Fruit fly (Drosophila melanogaster) whole organism, embryonic: Measurements from ENCODE around the gene Grasp65.

Experiments
- Ada2b ChIP-seq: fragments of 200-800 bp; sonication (Bioruptor generic); IDR thresholded peaks from 2 replicates; pipeline ENCODE4 v1.3.6; 2022; ENCODE audit warnings: missing biosample characterization, missing genetic modification characterization
- Atf-2 ChIP-seq: fragments of 200-800 bp; sonication (Bioruptor generic); optimal IDR thresholded peaks from 2 replicates; lab custom pipeline; 2016; ENCODE audit warnings: missing biosample characterization, missing genetic modification characterization
- Bteb2 ChIP-seq: fragments of 200-800 bp; sonication (Bioruptor generic); optimal IDR thresholded peaks from 2 replicates; lab custom pipeline; 2016; ENCODE audit warnings: missing biosample characterization, missing genetic modification characterization
- CG10147 ChIP-seq: fragments of 200-800 bp; sonication (Bioruptor generic); optimal IDR thresholded peaks from 2 replicates; lab custom pipeline; 2019; ENCODE audit warnings: missing biosample characterization, mild to moderate bottlenecking, missing genetic modification characterization, moderate library complexity
- CG10321 ChIP-seq: fragments of 200-800 bp; sonication (Bioruptor generic); IDR thresholded peaks from 2 replicates; pipeline ENCODE4 v1.3.6; 2022; ENCODE audit warnings: missing biosample characterization, missing genetic modification characterization
- CG10654 ChIP-seq: fragments of 200-800 bp; sonication (Bioruptor generic); optimal IDR thresholded peaks from 2 replicates; lab custom pipeline; 2016; ENCODE audit warnings: missing biosample characterization, missing genetic modification characterization
- CG11456 ChIP-seq: fragments of 200-800 bp; sonication (Bioruptor generic); IDR thresholded peaks from 3 replicates; pipeline ENCODE4 v1.3.6; 2022; ENCODE audit warnings: missing biosample characterization, missing genetic modification characterization
- CG11504 ChIP-seq: fragments of 200-800 bp; sonication (Bioruptor generic); optimal IDR thresholded peaks from 3 replicates; lab custom pipeline; 2019; ENCODE audit warnings: missing biosample characterization, mild to moderate bottlenecking, missing genetic modification characterization, moderate library complexity
- CG14441 ChIP-seq: fragments of 200-800 bp; sonication (Bioruptor generic); IDR thresholded peaks from 2 replicates; pipeline ENCODE4 v1.3.6; 2022; ENCODE audit warnings: missing biosample characterization, missing genetic modification characterization
- CG14667 ChIP-seq: fragments of 200-800 bp; sonication (Bioruptor generic); IDR thresholded peaks from 2 replicates; pipeline ENCODE4 v1.3.6; 2022; ENCODE audit warnings: missing biosample characterization, missing genetic modification characterization
- CG1647 ChIP-seq: fragments of 200-800 bp; sonication (Bioruptor generic); optimal IDR thresholded peaks from 3 replicates; lab custom pipeline; 2016; ENCODE audit warnings: missing biosample characterization, missing genetic modification characterization
- CG1792 ChIP-seq: fragments of 200-800 bp; sonication (Bioruptor generic); optimal IDR thresholded peaks from 2 replicates; lab custom pipeline; 2016; ENCODE audit warnings: missing biosample characterization, missing genetic modification characterization
- CG2116 ChIP-seq: fragments of 200-800 bp; sonication (Bioruptor generic); optimal IDR thresholded peaks from 3 replicates; lab custom pipeline; 2018; ENCODE audit warnings: missing biosample characterization, mild to moderate bottlenecking, missing genetic modification characterization
- CG2875 ChIP-seq: fragments of 200-800 bp; sonication (Bioruptor generic); optimal IDR thresholded peaks from 2 replicates; lab custom pipeline; 2017; ENCODE audit warnings: missing biosample characterization, mild to moderate bottlenecking, missing genetic modification characterization, missing genetic modification reagents
- CG3065 ChIP-seq: fragments of 200-800 bp; sonication (Bioruptor generic); optimal IDR thresholded peaks from 2 replicates; lab custom pipeline; 2016; ENCODE audit warnings: missing biosample characterization, missing genetic modification characterization
- CG31224 ChIP-seq: fragments of 200-800 bp; sonication (Bioruptor generic); IDR thresholded peaks from 2 replicates; pipeline ENCODE4 v1.3.6; 2022; ENCODE audit warnings: missing biosample characterization, missing genetic modification characterization
- CG34224 ChIP-seq: fragments of 200-800 bp; sonication (Bioruptor generic); IDR thresholded peaks from 3 replicates; pipeline ENCODE4 v1.3.6; 2022; ENCODE audit warnings: missing biosample characterization, missing genetic modification characterization; ENCODE audit not compliant: partially characterized antibody
- CG3847 ChIP-seq: fragments of 200-800 bp; sonication (Bioruptor generic); IDR thresholded peaks from 2 replicates; pipeline ENCODE4 v1.3.6; 2022; ENCODE audit warnings: missing biosample characterization, missing genetic modification characterization
- CG4424 ChIP-seq: fragments of 200-800 bp; sonication (Bioruptor generic); optimal IDR thresholded peaks from 3 replicates; lab custom pipeline; 2016; ENCODE audit warnings: missing biosample characterization, missing genetic modification characterization
- CG6254 ChIP-seq: fragments of 200-800 bp; sonication (Bioruptor generic); optimal IDR thresholded peaks from 3 replicates; lab custom pipeline; 2017; ENCODE audit warnings: mild to moderate bottlenecking, missing biosample characterization, missing genetic modification reagents, missing genetic modification characterization
- CG7839 ChIP-seq: fragments of 200-800 bp; sonication (Bioruptor generic); optimal IDR thresholded peaks from 3 replicates; lab custom pipeline; 2018; ENCODE audit warnings: missing biosample characterization, mild to moderate bottlenecking, missing genetic modification characterization, moderate library complexity
- CG8089 ChIP-seq: fragments of 200-800 bp; sonication (Bioruptor generic); optimal IDR thresholded peaks from 3 replicates; lab custom pipeline; 2016; ENCODE audit warnings: missing biosample characterization, missing genetic modification characterization
- CG8944 ChIP-seq: fragments of 200-800 bp; sonication (Bioruptor generic); optimal IDR thresholded peaks from 3 replicates; lab custom pipeline; 2016; ENCODE audit warnings: missing biosample characterization, missing genetic modification characterization
- CG9817 ChIP-seq: fragments of 200-800 bp; sonication (Bioruptor generic); optimal IDR thresholded peaks from 2 replicates; lab custom pipeline; 2018; ENCODE audit warnings: missing biosample characterization, mild to moderate bottlenecking, missing genetic modification characterization, moderate library complexity
- CG9876 ChIP-seq: fragments of 200-800 bp; sonication (Bioruptor generic); optimal IDR thresholded peaks from 2 replicates; lab custom pipeline; 2016; ENCODE audit warnings: missing biosample characterization, missing genetic modification characterization
- Dbx ChIP-seq: fragments of 200-800 bp; sonication (Bioruptor generic); IDR thresholded peaks from 3 replicates; pipeline ENCODE4 v1.3.6; 2022; ENCODE audit warnings: missing biosample characterization, missing genetic modification characterization
- HLH54F ChIP-seq: fragments of 200-800 bp; sonication (Bioruptor generic); optimal IDR thresholded peaks from 3 replicates; lab custom pipeline; 2016; ENCODE audit warnings: missing biosample characterization, missing genetic modification characterization
- Hr39 ChIP-seq: fragments of >200 bp; optimal IDR thresholded peaks from 2 replicates; lab custom pipeline; 2017
- Mad ChIP-seq: fragments of 200-800 bp; sonication (Bioruptor generic); optimal IDR thresholded peaks from 2 replicates; lab custom pipeline; 2016; ENCODE audit warnings: missing biosample characterization, missing genetic modification characterization
- NC2β ChIP-seq: fragments of 200-800 bp; sonication (Bioruptor generic); optimal IDR thresholded peaks from 2 replicates; lab custom pipeline; 2016; ENCODE audit warnings: missing biosample characterization, missing genetic modification characterization
- NFAT ChIP-seq: fragments of 200-800 bp; sonication (Bioruptor generic); IDR thresholded peaks from 2 replicates; pipeline ENCODE4 v1.3.6; 2022; ENCODE audit warnings: missing biosample characterization, missing genetic modification characterization
- Nf-YA ChIP-seq: fragments of 200-800 bp; sonication (Bioruptor generic); IDR thresholded peaks from 2 replicates; pipeline ENCODE4 v1.3.6; 2022; ENCODE audit warnings: missing biosample characterization, missing genetic modification characterization
- Nf-YB ChIP-seq: fragments of 200-800 bp; sonication (Bioruptor generic); optimal IDR thresholded peaks from 3 replicates; lab custom pipeline; 2019; ENCODE audit warnings: missing biosample characterization, mild to moderate bottlenecking, missing genetic modification characterization, moderate library complexity
- aop ChIP-seq: fragments of 200-800 bp; sonication (Bioruptor generic); IDR thresholded peaks from 2 replicates; pipeline ENCODE4 v1.3.6; 2022; ENCODE audit warnings: missing biosample characterization, missing genetic modification characterization
- az2 ChIP-seq: fragments of 200-800 bp; sonication (Bioruptor generic); optimal IDR thresholded peaks from 3 replicates; lab custom pipeline; 2016; ENCODE audit warnings: missing biosample characterization, missing genetic modification characterization
- crc ChIP-seq: fragments of 200-800 bp; sonication (Bioruptor generic); optimal IDR thresholded peaks from 2 replicates; lab custom pipeline; 2016; ENCODE audit warnings: missing biosample characterization, missing genetic modification characterization
- dm ChIP-seq: fragments of 200-800 bp; sonication (Bioruptor generic); optimal IDR thresholded peaks from 3 replicates; lab custom pipeline; 2016; ENCODE audit warnings: missing biosample characterization, missing genetic modification characterization
- gcm2 ChIP-seq: fragments of 200-800 bp; sonication (Bioruptor generic); optimal IDR thresholded peaks from 2 replicates; lab custom pipeline; 2016; ENCODE audit warnings: missing biosample characterization, missing genetic modification characterization
- gfzf ChIP-seq: fragments of 200-800 bp; sonication (Bioruptor generic); optimal IDR thresholded peaks from 2 replicates; lab custom pipeline; 2016; ENCODE audit warnings: missing biosample characterization, mild to moderate bottlenecking, missing genetic modification characterization, moderate library complexity
- grn ChIP-seq: fragments of 200-800 bp; sonication (Bioruptor generic); optimal IDR thresholded peaks from 3 replicates; lab custom pipeline; 2017; ENCODE audit warnings: missing biosample characterization, missing genetic modification characterization
- lola ChIP-seq, 3 experiments: fragments of >200 bp in 2 of 3; fragments of 200-800 bp in 1 of 3; sonication (Bioruptor generic) in 1 of 3; optimal IDR thresholded peaks; 2 replicates each; lab custom pipeline; 2017 to 2019; ENCODE audit warnings: missing biosample characterization in 3 of 3, missing genetic modification characterization in 3 of 3, mild to moderate bottlenecking in 1 of 3, moderate library complexity in 1 of 3
- pros ChIP-seq: fragments of 200-800 bp; sonication (Bioruptor generic); optimal IDR thresholded peaks from 3 replicates; lab custom pipeline; 2019; ENCODE audit warnings: missing biosample characterization, mild to moderate bottlenecking, missing genetic modification characterization, moderate library complexity
- row ChIP-seq: fragments of 200-800 bp; sonication (Bioruptor generic); IDR thresholded peaks from 3 replicates; pipeline ENCODE4 v1.3.6; 2022; ENCODE audit warnings: missing biosample characterization, missing genetic modification characterization
- toy ChIP-seq: fragments of 200-800 bp; sonication (Bioruptor generic); IDR thresholded peaks from 2 replicates; pipeline ENCODE4 v1.3.6; 2022; ENCODE audit warnings: missing biosample characterization, missing genetic modification characterization
- twi ChIP-seq: fragments of 200-800 bp; optimal IDR thresholded peaks from 2 replicates; lab custom pipeline; 2019; ENCODE audit warnings: missing biosample characterization, mild to moderate bottlenecking, missing genetic modification characterization, moderate library complexity
- unc-4 ChIP-seq: fragments of 200-800 bp; sonication (Bioruptor generic); IDR thresholded peaks from 2 replicates; pipeline ENCODE4 v1.3.6; 2022; ENCODE audit warnings: missing biosample characterization, missing genetic modification characterization; ENCODE audit not compliant: partially characterized antibody
- vfl ChIP-seq: fragments of 200-800 bp; sonication (Bioruptor generic); optimal IDR thresholded peaks from 2 replicates; lab custom pipeline; 2016; ENCODE audit warnings: missing biosample characterization, missing genetic modification characterization
- wek ChIP-seq: fragments of 200-800 bp; sonication (Bioruptor generic); optimal IDR thresholded peaks from 3 replicates; lab custom pipeline; 2018; ENCODE audit warnings: missing biosample characterization, mild to moderate bottlenecking, missing genetic modification characterization, moderate library complexity
- wor ChIP-seq: fragments of 200-800 bp; sonication (Bioruptor generic); IDR thresholded peaks from 2 replicates; pipeline ENCODE4 v1.3.6; 2022; ENCODE audit warnings: missing biosample characterization, missing genetic modification characterization

Grasp65 gene

DNA sequence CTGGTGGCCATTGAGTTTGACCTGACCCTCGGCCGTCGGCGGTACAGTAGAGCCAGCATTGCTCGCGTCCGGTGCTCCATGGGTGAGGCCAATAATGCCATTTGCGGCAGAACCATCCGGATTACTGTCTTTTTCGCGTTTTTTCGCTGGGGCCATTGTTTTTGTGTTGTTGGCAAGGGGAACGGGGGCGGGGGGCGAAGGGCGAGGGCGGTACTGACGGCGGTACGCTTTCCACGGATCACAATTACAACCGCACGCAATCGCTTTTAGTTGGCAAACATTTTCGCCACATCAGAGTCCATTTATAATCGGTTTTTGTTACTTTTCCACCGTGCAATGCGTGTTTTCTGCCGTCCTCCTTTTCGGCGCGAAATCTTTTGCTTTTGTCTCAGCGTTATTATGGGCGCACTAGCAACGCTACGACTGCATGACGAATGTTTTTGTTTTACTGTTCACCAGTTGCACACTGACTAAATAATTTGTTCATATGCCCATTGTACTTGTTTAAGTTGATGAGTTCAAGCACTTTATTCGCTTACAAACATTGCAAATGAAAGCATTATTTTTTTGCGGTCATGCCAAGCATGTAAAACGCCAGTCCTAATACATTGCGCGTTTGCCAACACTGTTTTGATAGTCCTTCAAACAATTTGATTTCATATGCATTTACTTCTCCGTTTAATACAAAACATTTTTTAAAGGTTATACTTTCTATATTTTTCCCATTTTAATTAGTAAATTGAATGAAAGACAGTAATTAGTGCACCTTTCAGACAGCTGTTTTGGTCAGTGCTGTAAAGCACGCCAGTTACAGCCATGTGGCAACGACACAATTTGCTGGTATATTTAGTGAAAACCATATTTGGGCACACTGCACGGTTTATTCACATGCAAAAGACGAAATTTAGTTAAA is 1.7 kb upstream of the Grasp65 start, which contains the start of gene Pfdn6 (continued):
- TF ChIP-seq dm (GFP tag; lab: Kevin White, UChicago), result peak; percentile 63
- peak; percentile 59 for TF ChIP-seq CG10654 (GFP tag; lab: Kevin White, UChicago)
- peak in 1 of 3 experiments; percentile 85 for TF ChIP-seq lola (GFP tag; optimal IDR thresholded peaks at IDR 0.05; lab: Kevin White, UChicago)
- no peak for TF ChIP-seq grn (GFP tag; lab: Kevin White, UChicago)
- peak; percentile 95 for TF ChIP-seq CG1792 (GFP tag; lab: Kevin White, UChicago)
- TF ChIP-seq CG10321 (GFP tag; lab: Robert Waterston, UW), result no peak
- 0 out of 2 replicates have a peak, but pooled peaks have one; percentile 11 for TF ChIP-seq Nf-YA (GFP tag; lab: Robert Waterston, UW)
- TF ChIP-seq wor, result peak; percentile 87
- TF ChIP-seq CG8089 (GFP tag; lab: Kevin White, UChicago), result peak; percentile 76
- TF ChIP-seq CG14441 (GFP tag; lab: Robert Waterston, UW), result peak; percentile 76
- peak; percentile 93 for TF ChIP-seq HLH54F (GFP tag; lab: Kevin White, UChicago)
- TF ChIP-seq CG3847 (GFP tag; lab: Robert Waterston, UW), result peak; percentile 87
- TF ChIP-seq crc (GFP tag; lab: Kevin White, UChicago), result no peak
- TF ChIP-seq gcm2 (GFP tag; lab: Kevin White, UChicago), result no peak
- no peak for TF ChIP-seq CG2875 (GFP tag; lab: Kevin White, UChicago)
- TF ChIP-seq CG2116, result peak; percentile 61
- TF ChIP-seq NFAT (GFP tag; lab: Robert Waterston, UW), result peak; percentile 51; the same call in 1 of the 2 replicates
- no peak for TF ChIP-seq pros (GFP tag; lab: Kevin White, UChicago)
- TF ChIP-seq Atf-2 (GFP tag; lab: Kevin White, UChicago), result peak; percentile 77
- peak; percentile 64 for TF ChIP-seq az2 (GFP tag; lab: Kevin White, UChicago)
- no peak for TF ChIP-seq CG14667 (GFP tag; lab: Robert Waterston, UW)
- TF ChIP-seq CG8944 (GFP tag; lab: Kevin White, UChicago), result peak; percentile 77
- TF ChIP-seq CG3065 (GFP tag; lab: Kevin White, UChicago), result peak; percentile 25
- peak; percentile 65 for TF ChIP-seq CG1647 (GFP tag; lab: Kevin White, UChicago)
- no peak for TF ChIP-seq wek (GFP tag; lab: Kevin White, UChicago)
- peak; percentile 86 for TF ChIP-seq Bteb2
- TF ChIP-seq row, result peak; percentile 86
- peak; percentile 70 for TF ChIP-seq CG10147 (GFP tag; lab: Kevin White, UChicago)
- TF ChIP-seq aop (GFP tag; lab: Robert Waterston, UW), result no peak
- TF ChIP-seq CG34224 (GFP tag; lab: Robert Waterston, UW), result peak; percentile 73
- peak; percentile 33; the same call in 1 of the 2 replicates for TF ChIP-seq CG31224 (GFP tag; lab: Robert Waterston, UW)
- TF ChIP-seq CG11504 (tag; lab: Kevin White, UChicago), result no peak
- TF ChIP-seq CG11456, result peak; percentile 50; the same call in 1 of the 3 replicates
- peak; percentile 79 for TF ChIP-seq Dbx (GFP tag; lab: Robert Waterston, UW)
- no peak for TF ChIP-seq toy
- peak; percentile 50 for TF ChIP-seq twi
- peak; percentile 74 for TF ChIP-seq Ada2b (GFP tag; lab: Robert Waterston, UW)
- TF ChIP-seq Nf-YB (GFP tag; lab: Kevin White, UChicago), result peak; percentile 33
- TF ChIP-seq CG9876, result peak; percentile 89
- TF ChIP-seq CG6254 (GFP tag; lab: Kevin White, UChicago), result no peak
- no peak for TF ChIP-seq Hr39
- TF ChIP-seq Mad (GFP tag; lab: Kevin White, UChicago), result peak; percentile 61
- TF ChIP-seq CG9817, result peak; percentile 84
- TF ChIP-seq CG4424 (GFP tag; lab: Kevin White, UChicago), result peak; percentile 68
- peak; percentile 33; the same call in 1 of the 2 replicates for TF ChIP-seq unc-4 (GFP tag; lab: Robert Waterston, UW)
- TF ChIP-seq gfzf (GFP tag; lab: Kevin White, UChicago), result peak; percentile 81
- peak; percentile 75 for TF ChIP-seq NC2β (GFP tag; lab: Kevin White, UChicago)
- TF ChIP-seq CG7839 (tag; lab: Kevin White, UChicago), result no peak
- peak; percentile 47 for TF ChIP-seq vfl
